Fruit fly (Drosophila melanogaster): ENCODE results near the gene CG44574.

Gene CG44574

dm6 chr2L:5906893-5907850, 23.6 kb downstream of the CG44574 start, which contains the start of gene bchs (continued):
- TF ChIP-seq CG9437 (GFP tag; optimal IDR thresholded peaks at IDR 0.05): no peak
- 0 out of 4 replicates have a peak, but pooled peaks have one; percentile 69 for TF ChIP-seq chinmo (GFP tag; IDR thresholded peaks at IDR 0.05; ENCODE audit: partially characterized antibody)
- TF ChIP-seq CG31388 (GFP tag; optimal IDR thresholded peaks at IDR 0.05): peak; percentile 12
- no peak for TF ChIP-seq gfzf (GFP tag; optimal IDR thresholded peaks at IDR 0.05)
- TF ChIP-seq CG13894 (tag; optimal IDR thresholded peaks at IDR 0.05): no peak
- TF ChIP-seq H15 (GFP tag; IDR thresholded peaks at IDR 0.05): no peak
- TF ChIP-seq Lpt (GFP tag; optimal IDR thresholded peaks at IDR 0.05): no peak
- peak; percentile 18 for TF ChIP-seq fu2 (GFP tag; optimal IDR thresholded peaks at IDR 0.05)
- no peak for TF ChIP-seq Ssrp (tag; optimal IDR thresholded peaks at IDR 0.05)
- peak; percentile 88; the same call in 1 of the 2 replicates for TF ChIP-seq HLH3B (GFP tag; IDR thresholded peaks at IDR 0.05)
- peak; percentile 95 for TF ChIP-seq YL-1 (GFP tag; optimal IDR thresholded peaks at IDR 0.05)
- peak; percentile 87 for TF ChIP-seq ash1 (GFP tag; optimal IDR thresholded peaks at IDR 0.05)
- peak; percentile 48 for TF ChIP-seq zfh2 (GFP tag; optimal IDR thresholded peaks at IDR 0.05)
- TF ChIP-seq Deaf1 (tag; optimal IDR thresholded peaks at IDR 0.05): peak; percentile 65
- TF ChIP-seq CG14965 (GFP tag; optimal IDR thresholded peaks at IDR 0.05; ENCODE audit: borderline replicate concordance): peak; percentile 83
- peak; percentile 95 for TF ChIP-seq CG10209 (GFP tag; optimal IDR thresholded peaks at IDR 0.05)
- peak; percentile 65 for TF ChIP-seq CG1602 (GFP tag; optimal IDR thresholded peaks at IDR 0.05)
- peak; percentile 65 for TF ChIP-seq CoRest (tag; optimal IDR thresholded peaks at IDR 0.05)
- TF ChIP-seq CHES-1-like (GFP tag; optimal IDR thresholded peaks at IDR 0.05): peak; percentile 90
- peak; percentile 13 for TF ChIP-seq phol (tag; optimal IDR thresholded peaks at IDR 0.05)
- no peak for TF ChIP-seq usp (GFP tag; optimal IDR thresholded peaks at IDR 0.05)
- TF ChIP-seq CG11456 (GFP tag; IDR thresholded peaks at IDR 0.05): peak; percentile 74; the same call in 2 of the 3 replicates
- peak; percentile 81 to 84 for TF ChIP-seq chif (GFP tag; optimal IDR thresholded peaks at IDR 0.05)
- no peak for TF ChIP-seq CG12769 (tag; optimal IDR thresholded peaks at IDR 0.05)
- TF ChIP-seq CG1233 (GFP tag; optimal IDR thresholded peaks at IDR 0.05): peak; percentile 93
- TF ChIP-seq tll (GFP tag; optimal IDR thresholded peaks at IDR 0.05): peak in 1 of 2 experiments; percentile 77
- TF ChIP-seq al (GFP tag; IDR thresholded peaks at IDR 0.05): no peak
- peak; percentile 93 for TF ChIP-seq CG18619 (GFP tag; optimal IDR thresholded peaks at IDR 0.05)
- TF ChIP-seq sens (GFP tag): peak; percentile 94
- TF ChIP-seq crol (GFP tag; IDR thresholded peaks at IDR 0.05): peak; percentile 87
- TF ChIP-seq lilli (GFP tag; optimal IDR thresholded peaks at IDR 0.05): peak; percentile 43
- TF ChIP-seq CG10654 (GFP tag; optimal IDR thresholded peaks at IDR 0.05): peak; percentile 79
- TF ChIP-seq Dek (tag; optimal IDR thresholded peaks at IDR 0.05): peak; percentile 77
- peak; percentile 81 for TF ChIP-seq Rfx (GFP tag; IDR thresholded peaks at IDR 0.05)
- peak; percentile 96 for TF ChIP-seq wek (GFP tag; optimal IDR thresholded peaks at IDR 0.05)
- TF ChIP-seq NC2α (GFP tag; optimal IDR thresholded peaks at IDR 0.05): peak; percentile 89
- TF ChIP-seq lbe (GFP tag; optimal IDR thresholded peaks at IDR 0.05): no peak
- peak; percentile 96 for TF ChIP-seq mirr (GFP tag; optimal IDR thresholded peaks at IDR 0.05)
- TF ChIP-seq CG2712 (tag; optimal IDR thresholded peaks at IDR 0.05): no peak
- TF ChIP-seq trem (tag; optimal IDR thresholded peaks at IDR 0.05): peak; percentile 26
- no peak for TF ChIP-seq cg (GFP tag; optimal IDR thresholded peaks at IDR 0.05)
- peak; percentile 64 for TF ChIP-seq slp2 (GFP tag; optimal IDR thresholded peaks at IDR 0.05)
- peak; percentile 76 for TF ChIP-seq Spps (tag; optimal IDR thresholded peaks at IDR 0.05)
- TF ChIP-seq jigr1 (GFP tag; IDR thresholded peaks at IDR 0.05): no peak
- peak; percentile 82 for TF ChIP-seq Camta (GFP tag; optimal IDR thresholded peaks at IDR 0.05)
- TF ChIP-seq E2f1 (GFP tag; IDR thresholded peaks at IDR 0.05): peak; percentile 38; the same call in 1 of the 2 replicates
- peak; percentile 67 for TF ChIP-seq Antp (GFP tag; optimal IDR thresholded peaks at IDR 0.05)
- TF ChIP-seq D (optimal IDR thresholded peaks at IDR 0.05): no peak
- TF ChIP-seq D (GFP tag; optimal IDR thresholded peaks at IDR 0.05): peak; percentile 89
